Worm (Caenorhabditis elegans): ENCODE data around the gene T26H5.4.

T26H5.4 gene

DNA sequence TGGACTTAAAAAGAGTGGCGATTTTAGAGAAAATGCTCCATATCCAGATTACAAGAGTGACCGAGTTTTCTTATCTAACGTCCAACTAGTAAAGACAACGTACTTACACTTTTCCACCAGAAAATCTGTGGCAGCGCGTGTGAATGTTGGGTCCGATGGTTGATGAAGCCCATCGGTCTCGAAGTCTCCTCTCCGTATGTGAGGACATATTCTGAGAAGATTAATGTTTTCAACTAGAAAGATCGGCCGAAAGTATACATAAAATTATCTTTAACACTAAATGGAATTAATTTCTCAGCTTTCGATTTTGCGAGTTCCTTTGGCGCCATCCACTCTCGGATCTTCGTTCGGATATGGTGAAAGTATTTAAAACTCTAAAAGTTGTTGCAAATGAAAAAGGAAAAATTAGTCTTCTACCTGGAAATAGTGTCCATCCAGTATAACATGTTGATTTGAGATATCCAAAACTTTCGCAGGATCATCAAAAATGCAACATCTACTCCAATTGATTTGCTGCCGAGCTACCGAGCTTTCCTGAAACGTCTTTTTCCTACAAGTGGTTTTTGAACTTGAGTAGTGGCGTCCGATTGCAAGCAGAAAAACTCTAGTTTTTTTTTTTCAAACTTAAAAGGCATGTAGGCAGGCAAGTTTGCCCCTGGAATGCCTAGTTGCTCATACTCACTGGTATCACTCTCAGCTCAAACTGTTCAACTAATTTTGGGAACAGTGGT lies 17.0 kb downstream of the T26H5.4 start:
- no peak for TF ChIP-seq ref-1 (GFP tag; conservative IDR thresholded peaks at IDR 0.05)
- TF ChIP-seq klf-2 (GFP tag; conservative IDR thresholded peaks at IDR 0.05), result no peak
- no peak for TF ChIP-seq ztf-29 (GFP tag; IDR thresholded peaks at IDR 0.05)
- no peak for TF ChIP-seq cog-1 (tag; optimal IDR thresholded peaks at IDR 0.05)
- no peak for TF ChIP-seq flt-1 (GFP tag; IDR thresholded peaks at IDR 0.05)
- no peak for TF ChIP-seq T22C8.4 (GFP tag; IDR thresholded peaks at IDR 0.05)
- no peak for TF ChIP-seq ztf-23 (GFP tag; IDR thresholded peaks at IDR 0.05)
- no peak for TF ChIP-seq tab-1 (GFP tag; IDR thresholded peaks at IDR 0.05)
- no peak for TF ChIP-seq med-1 (GFP tag; optimal IDR thresholded peaks at IDR 0.05; ENCODE audit: insufficient read depth)

DNA sequence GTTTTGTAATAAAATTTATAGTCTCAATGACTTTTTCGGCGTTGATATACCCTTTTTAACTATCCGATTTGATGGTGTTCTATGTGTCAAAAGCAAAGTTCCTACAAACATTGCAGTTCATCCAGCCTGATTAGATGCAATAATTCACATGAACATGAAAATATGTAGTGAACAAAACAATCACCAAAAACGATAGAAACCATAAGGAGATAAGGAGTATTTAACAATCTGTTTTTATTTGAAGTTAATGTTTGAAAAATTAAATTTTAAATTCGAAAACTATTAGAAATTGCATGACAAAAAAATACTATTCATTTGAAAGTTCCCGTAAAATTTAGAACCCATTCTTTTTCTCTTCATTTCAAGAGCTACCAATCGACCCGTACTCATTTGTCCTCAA lies 21.6 kb downstream of the T26H5.4 start, which contains the start of gene fbxa-209:
Gene fbxa-209, minus strand, starts transcription at position 101 of the 400 bp plus-strand sequence.
- TF ChIP-seq flt-1 (GFP tag; IDR thresholded peaks at IDR 0.05), result no peak
- no peak for TF ChIP-seq tab-1 (GFP tag; IDR thresholded peaks at IDR 0.05)
- TF ChIP-seq klf-2 (GFP tag; conservative IDR thresholded peaks at IDR 0.05), result no peak
- TF ChIP-seq T22C8.4 (GFP tag; IDR thresholded peaks at IDR 0.05), result no peak

DNA sequence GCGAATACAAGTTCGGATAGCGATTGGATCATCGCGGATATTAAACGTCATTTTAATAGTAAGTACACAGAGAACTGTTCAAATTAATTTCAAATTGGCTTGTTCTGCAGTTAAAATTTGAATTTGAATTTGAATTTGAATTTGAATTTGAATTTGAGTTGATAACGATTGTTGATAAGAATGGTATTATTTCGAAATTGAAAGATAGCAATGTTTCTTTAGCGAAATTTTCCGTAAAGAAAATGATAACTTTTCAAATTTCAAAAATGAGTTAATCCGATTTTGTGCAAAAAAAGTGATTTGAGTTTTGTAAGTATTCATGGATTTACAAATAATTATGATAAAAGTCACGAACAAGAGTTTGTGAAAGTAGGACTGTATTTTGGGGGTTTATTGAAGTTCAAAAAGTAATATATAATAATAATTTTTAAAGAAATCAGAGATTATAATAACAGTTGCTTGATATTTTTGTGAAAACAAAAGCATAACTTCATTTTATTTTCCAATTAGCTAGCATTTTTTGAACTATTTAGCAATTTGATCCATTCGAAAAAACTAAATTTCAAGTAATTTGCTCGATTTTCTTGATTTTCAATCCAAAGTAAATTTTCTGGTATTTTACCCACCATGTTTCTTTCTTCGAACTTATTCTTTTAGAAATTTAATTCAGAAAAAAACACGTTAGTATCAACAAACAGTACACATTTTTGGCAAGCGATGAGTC lies 23.0 kb downstream of the T26H5.4 start, which contains the start of gene Y36E3A.2:
Gene Y36E3A.2, plus strand, starts transcription at position 674 of the 724 bp plus-strand sequence.
- TF ChIP-seq flt-1 (GFP tag; IDR thresholded peaks at IDR 0.05) (no peak), tab-1 (GFP tag; IDR thresholded peaks at IDR 0.05) (no peak), T22C8.4 (GFP tag; IDR thresholded peaks at IDR 0.05) (no peak), klf-2 (GFP tag; conservative IDR thresholded peaks at IDR 0.05) (no peak), ztf-29 (GFP tag; IDR thresholded peaks at IDR 0.05) (no peak), med-1 (GFP tag; optimal IDR thresholded peaks at IDR 0.05; ENCODE audit: insufficient read depth) (no peak), ztf-23 (GFP tag; IDR thresholded peaks at IDR 0.05) (no peak), ref-1 (GFP tag; conservative IDR thresholded peaks at IDR 0.05) (no peak), cog-1 (tag; optimal IDR thresholded peaks at IDR 0.05) (no peak)

DNA sequence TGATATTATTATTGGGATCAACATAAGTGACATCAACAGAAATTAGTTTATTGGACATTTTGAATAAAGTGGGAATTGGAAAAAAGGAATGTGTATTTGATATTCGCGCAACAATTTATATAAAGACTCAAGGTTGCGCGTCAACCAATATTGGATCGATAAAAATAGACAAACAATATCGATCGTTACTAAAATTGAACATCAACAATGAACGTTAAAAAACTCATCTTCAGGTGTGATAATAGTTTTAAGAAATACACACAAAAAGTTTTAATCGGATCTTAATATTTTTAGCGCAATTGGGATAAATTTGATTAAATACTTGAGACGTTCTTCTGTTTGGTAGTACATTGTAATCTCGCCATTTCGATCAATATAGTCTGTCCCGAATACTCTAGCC lies 24.9 kb downstream of the T26H5.4 start, which contains the start of gene fbxa-104:
Gene fbxa-104, minus strand, starts transcription at position 83 of the 400 bp plus-strand sequence.
- TF ChIP-seq ztf-23 (GFP tag; IDR thresholded peaks at IDR 0.05), result no peak
- TF ChIP-seq ztf-29 (GFP tag; IDR thresholded peaks at IDR 0.05), result no peak
- no peak for TF ChIP-seq med-1 (GFP tag; optimal IDR thresholded peaks at IDR 0.05; ENCODE audit: insufficient read depth)

DNA sequence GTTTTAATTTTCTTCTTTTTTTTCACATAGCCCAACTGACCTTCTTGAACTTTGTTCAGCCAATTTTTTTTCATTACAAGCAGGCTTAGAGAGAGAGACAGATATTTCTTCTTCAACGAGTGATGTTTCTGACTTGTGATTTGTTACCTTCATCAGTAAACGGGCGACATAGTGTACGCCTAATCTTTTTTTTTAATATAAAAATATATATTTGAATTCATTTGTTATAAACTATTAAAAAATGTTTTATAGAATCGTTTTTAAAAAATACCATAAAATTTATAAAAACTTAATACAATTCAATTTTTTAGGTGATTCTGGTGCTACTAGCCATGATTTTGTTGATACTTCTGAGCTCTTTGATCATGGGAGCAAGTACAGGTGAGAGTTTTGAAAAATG lies 30.7 kb downstream of the T26H5.4 start, which contains the start of gene T06E6.10:
Gene T06E6.10, plus strand, starts transcription at position 301 of the 400 bp plus-strand sequence.
- no peak for TF ChIP-seq ref-1 (GFP tag; conservative IDR thresholded peaks at IDR 0.05)
- no peak for TF ChIP-seq flt-1 (GFP tag; IDR thresholded peaks at IDR 0.05)
- TF ChIP-seq cog-1 (tag; optimal IDR thresholded peaks at IDR 0.05), result no peak
- TF ChIP-seq ztf-29 (GFP tag; IDR thresholded peaks at IDR 0.05), result no peak
- TF ChIP-seq ztf-23 (GFP tag; IDR thresholded peaks at IDR 0.05), result no peak
- TF ChIP-seq T22C8.4 (GFP tag; IDR thresholded peaks at IDR 0.05), result no peak
- no peak for TF ChIP-seq med-1 (GFP tag; optimal IDR thresholded peaks at IDR 0.05; ENCODE audit: insufficient read depth)
- TF ChIP-seq tab-1 (GFP tag; IDR thresholded peaks at IDR 0.05), result no peak
- no peak for TF ChIP-seq klf-2 (GFP tag; conservative IDR thresholded peaks at IDR 0.05)

DNA sequence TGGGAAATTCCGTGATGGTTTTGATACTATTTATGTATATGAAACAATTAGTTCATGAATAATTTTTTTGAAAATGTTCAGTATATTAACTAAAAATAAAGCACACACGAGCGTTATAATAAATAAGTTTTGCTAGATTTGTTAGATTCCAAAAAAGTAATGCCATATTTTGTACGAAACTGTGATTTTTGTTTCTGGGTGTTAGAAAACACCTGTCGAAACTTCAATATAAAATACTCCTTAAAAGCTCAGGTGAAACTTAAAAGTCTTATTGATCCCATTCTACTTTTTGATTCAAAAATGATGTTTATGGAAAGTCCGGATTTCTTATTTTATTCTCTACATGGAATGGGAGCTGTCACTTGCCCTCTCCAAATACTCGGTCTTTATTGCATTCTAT lies 32.5 kb downstream of the T26H5.4 start, which contains the start of gene srh-265:
Gene srh-265, plus strand, starts transcription at position 301 of the 400 bp plus-strand sequence.
- no peak for TF ChIP-seq ztf-23 (GFP tag; IDR thresholded peaks at IDR 0.05)
- TF ChIP-seq ref-1 (GFP tag; conservative IDR thresholded peaks at IDR 0.05), result no peak
- no peak for TF ChIP-seq ztf-29 (GFP tag; IDR thresholded peaks at IDR 0.05)
- TF ChIP-seq flt-1 (GFP tag; IDR thresholded peaks at IDR 0.05), result no peak
- TF ChIP-seq med-1 (GFP tag; optimal IDR thresholded peaks at IDR 0.05; ENCODE audit: insufficient read depth), result no peak
- TF ChIP-seq T22C8.4 (GFP tag; IDR thresholded peaks at IDR 0.05), result no peak
- no peak for TF ChIP-seq cog-1 (tag; optimal IDR thresholded peaks at IDR 0.05)
- TF ChIP-seq klf-2 (GFP tag; conservative IDR thresholded peaks at IDR 0.05), result no peak
- no peak for TF ChIP-seq tab-1 (GFP tag; IDR thresholded peaks at IDR 0.05)

DNA sequence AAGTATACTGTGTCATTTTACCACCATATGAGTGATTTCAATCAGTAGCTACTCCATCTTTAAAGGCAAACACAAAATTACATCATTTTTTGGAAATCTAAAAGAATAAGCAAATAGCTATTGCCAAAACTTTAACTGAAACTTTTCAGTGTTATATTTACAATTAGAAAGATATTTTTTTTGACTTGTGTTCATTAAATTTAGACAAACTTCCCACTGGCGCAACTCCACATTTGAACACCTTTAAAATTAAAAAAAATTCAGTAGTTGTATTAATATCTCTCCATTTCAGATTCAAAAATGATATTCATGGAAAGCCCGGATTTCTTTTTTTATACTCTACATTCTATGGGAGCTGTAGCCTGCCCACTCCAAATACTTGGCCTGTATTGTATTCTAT lies 34.7 kb downstream of the T26H5.4 start, which contains the start of gene srh-264:
Gene srh-264, plus strand, starts transcription at position 301 of the 400 bp plus-strand sequence.
- TF ChIP-seq ztf-23 (GFP tag; IDR thresholded peaks at IDR 0.05) (no peak), flt-1 (GFP tag; IDR thresholded peaks at IDR 0.05) (no peak), klf-2 (GFP tag; conservative IDR thresholded peaks at IDR 0.05) (no peak), tab-1 (GFP tag; IDR thresholded peaks at IDR 0.05) (no peak), T22C8.4 (GFP tag; IDR thresholded peaks at IDR 0.05) (no peak), med-1 (GFP tag; optimal IDR thresholded peaks at IDR 0.05; ENCODE audit: insufficient read depth) (no peak), ref-1 (GFP tag; conservative IDR thresholded peaks at IDR 0.05) (no peak), ztf-29 (GFP tag; IDR thresholded peaks at IDR 0.05) (no peak), cog-1 (tag; optimal IDR thresholded peaks at IDR 0.05) (no peak)

DNA sequence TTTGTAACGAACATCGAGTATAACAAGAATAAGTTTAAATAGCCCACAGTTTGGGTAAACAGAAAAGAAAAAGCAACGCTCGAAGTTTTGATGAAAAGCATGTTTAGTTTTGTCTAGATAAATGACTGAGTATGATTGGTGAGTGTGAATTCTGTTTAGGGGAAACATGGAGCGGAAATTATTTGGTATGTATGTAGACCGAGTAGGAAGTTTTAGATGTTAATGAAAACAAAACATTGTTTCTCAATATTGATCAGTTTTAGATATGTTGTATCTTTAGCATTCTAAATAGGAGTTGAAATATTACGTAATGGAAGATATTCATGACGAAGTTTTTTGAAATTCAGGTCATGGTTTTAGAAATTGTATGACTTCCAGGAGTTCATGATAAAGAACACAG lies 35.9 kb downstream of the T26H5.4 start, which contains the start of gene srbc-63:
Gene srbc-63, minus strand, starts transcription at position 101 of the 400 bp plus-strand sequence.
- TF ChIP-seq ztf-23 (GFP tag; IDR thresholded peaks at IDR 0.05) (no peak), cog-1 (tag; optimal IDR thresholded peaks at IDR 0.05) (no peak), klf-2 (GFP tag; conservative IDR thresholded peaks at IDR 0.05) (no peak), ref-1 (GFP tag; conservative IDR thresholded peaks at IDR 0.05) (no peak), med-1 (GFP tag; optimal IDR thresholded peaks at IDR 0.05; ENCODE audit: insufficient read depth) (no peak), tab-1 (GFP tag; IDR thresholded peaks at IDR 0.05) (no peak), flt-1 (GFP tag; IDR thresholded peaks at IDR 0.05) (no peak), ztf-29 (GFP tag; IDR thresholded peaks at IDR 0.05) (no peak), T22C8.4 (GFP tag; IDR thresholded peaks at IDR 0.05) (no peak)

DNA sequence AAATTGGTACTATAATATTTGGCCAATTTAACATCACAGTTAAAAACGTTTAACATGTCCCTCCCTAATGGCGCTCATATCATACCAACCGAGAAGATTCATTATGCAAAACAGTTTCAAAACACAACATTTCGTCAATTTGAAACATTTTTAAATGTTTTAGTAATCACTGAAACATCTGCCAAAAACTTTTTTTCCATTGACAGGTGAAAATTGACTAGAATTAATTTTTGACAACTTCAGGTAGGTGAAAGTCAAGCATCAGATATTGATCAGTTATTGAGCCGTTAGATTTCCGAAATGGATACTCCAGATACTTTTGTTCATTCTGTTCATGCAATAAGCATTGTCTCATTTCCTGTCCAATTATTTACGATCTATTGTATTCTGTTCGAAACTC lies 41.6 kb downstream of the T26H5.4 start, which contains the start of gene srh-257:
Gene srh-257, plus strand, starts transcription at position 301 of the 400 bp plus-strand sequence.
- no peak for TF ChIP-seq ref-1 (GFP tag; conservative IDR thresholded peaks at IDR 0.05)
- TF ChIP-seq klf-2 (GFP tag; conservative IDR thresholded peaks at IDR 0.05), result no peak
- no peak for TF ChIP-seq flt-1 (GFP tag; IDR thresholded peaks at IDR 0.05)
- TF ChIP-seq med-1 (GFP tag; optimal IDR thresholded peaks at IDR 0.05; ENCODE audit: insufficient read depth), result no peak
- no peak for TF ChIP-seq T22C8.4 (GFP tag; IDR thresholded peaks at IDR 0.05)
- TF ChIP-seq ztf-29 (GFP tag; IDR thresholded peaks at IDR 0.05), result no peak
- no peak for TF ChIP-seq cog-1 (tag; optimal IDR thresholded peaks at IDR 0.05)

Measured in whole organism, midembryonic.